Worm (Caenorhabditis elegans): ENCODE data around the gene C47E8.1.

DNA sequence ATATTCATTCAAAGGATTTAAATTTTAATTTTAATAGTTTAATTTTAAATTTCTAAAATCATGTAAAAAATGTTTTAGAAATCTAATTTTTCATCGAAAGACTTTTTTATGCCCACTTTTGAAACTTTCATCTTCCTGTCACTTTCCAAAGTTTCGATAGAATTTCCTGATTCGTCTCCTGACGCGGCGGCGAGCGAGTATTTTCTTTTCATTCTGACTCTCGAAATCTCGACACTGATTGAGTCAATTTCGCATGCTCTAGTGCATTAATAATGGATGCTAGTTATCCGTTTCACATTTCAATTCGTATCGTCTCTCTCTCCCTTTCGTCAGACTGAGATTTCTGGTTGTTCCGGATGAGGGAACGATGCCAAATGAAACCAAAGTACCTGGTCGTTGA is 17.0 kb upstream of the C47E8.1 start:
- TF ChIP-seq K11D2.4 (GFP tag; IDR thresholded peaks at IDR 0.05) (no peak), ceh-58 (GFP tag; IDR thresholded peaks at IDR 0.05) (no peak), hmg-1.2 (GFP tag; IDR thresholded peaks at IDR 0.05) (no peak), him-1 (tag; optimal IDR thresholded peaks at IDR 0.05) (no peak), F10E7.11 (tag; optimal IDR thresholded peaks at IDR 0.05) (no peak), lin-40 (tag; optimal IDR thresholded peaks at IDR 0.05) (no peak), nhr-90 (tag; optimal IDR thresholded peaks at IDR 0.05) (no peak), ets-4 (GFP tag; optimal IDR thresholded peaks at IDR 0.05) (no peak), aptf-3 (GFP tag; IDR thresholded peaks at IDR 0.05) (no peak)

Data from whole organism, young adult.